Fruit fly (Drosophila melanogaster) whole organism, embryonic: ENCODE measurements around the gene mbt.
A peak's percentile ranks its signal among the peaks of the same experiment; 100 is the strongest.

Experiments
- Abd-B ChIP-seq: fragments of 200-800 bp; sonication (Bioruptor generic); optimal IDR thresholded peaks from 2 replicates; lab custom pipeline; 2018; ENCODE audit warnings: missing biosample characterization, mild to moderate bottlenecking, missing genetic modification characterization, moderate library complexity
- Ada2b ChIP-seq: fragments of 200-800 bp; sonication (Bioruptor generic); IDR thresholded peaks from 2 replicates; pipeline ENCODE4 v1.3.6; 2022; ENCODE audit warnings: missing biosample characterization, missing genetic modification characterization
- CG10209 ChIP-seq: fragments of 200-800 bp; sonication (Bioruptor generic); optimal IDR thresholded peaks from 3 replicates; lab custom pipeline; 2017; ENCODE audit warnings: missing biosample characterization, mild to moderate bottlenecking, missing genetic modification characterization, missing genetic modification reagents
- CG1024 ChIP-seq: fragments of 200-800 bp; sonication (Bioruptor generic); IDR thresholded peaks from 2 replicates; pipeline ENCODE4 v1.3.6; 2022; ENCODE audit warnings: missing biosample characterization, missing genetic modification characterization
- CG10267 ChIP-seq: fragments of 200-800 bp; sonication (Bioruptor generic); optimal IDR thresholded peaks from 2 replicates; lab custom pipeline; 2018; ENCODE audit warnings: missing biosample characterization, mild to moderate bottlenecking, missing genetic modification characterization, moderate library complexity
- CG10366 ChIP-seq: fragments of 200-800 bp; sonication (Bioruptor generic); IDR thresholded peaks from 2 replicates; pipeline ENCODE4 v1.3.6; 2022; ENCODE audit warnings: missing biosample characterization, missing genetic modification characterization
- CG10979 ChIP-seq: fragments of 200-800 bp; sonication (Bioruptor generic); optimal IDR thresholded peaks from 2 replicates; lab custom pipeline; 2018; ENCODE audit warnings: missing biosample characterization, mild to moderate bottlenecking, missing genetic modification characterization, moderate library complexity
- CG12155 ChIP-seq: fragments of 200-800 bp; sonication (Bioruptor generic); optimal IDR thresholded peaks from 3 replicates; lab custom pipeline; 2016; ENCODE audit warnings: missing biosample characterization, missing genetic modification characterization
- CG13287 ChIP-seq: fragments of 200-800 bp; sonication (Bioruptor generic); IDR thresholded peaks from 2 replicates; pipeline ENCODE4 v1.3.6; 2022; ENCODE audit warnings: missing biosample characterization, missing genetic modification characterization; ENCODE audit not compliant: partially characterized antibody
- CG14710 ChIP-seq: fragments of 200-800 bp; sonication (Bioruptor generic); optimal IDR thresholded peaks from 3 replicates; lab custom pipeline; 2019; ENCODE audit warnings: missing biosample characterization, mild to moderate bottlenecking, missing genetic modification characterization, moderate library complexity
- CG14965 ChIP-seq: fragments of 200-800 bp; sonication (Bioruptor generic); optimal IDR thresholded peaks from 2 replicates; lab custom pipeline; 2016; ENCODE audit warnings: missing biosample characterization, missing genetic modification characterization, borderline replicate concordance
- CG17829 ChIP-seq: fragments of 200-800 bp; optimal IDR thresholded peaks from 2 replicates; lab custom pipeline; 2019; ENCODE audit warnings: missing biosample characterization, mild to moderate bottlenecking, missing genetic modification characterization, moderate library complexity
- CG2129 ChIP-seq: fragments of 200-800 bp; sonication (Bioruptor generic); IDR thresholded peaks from 2 replicates; pipeline ENCODE4 v1.3.6; 2022; ENCODE audit warnings: missing biosample characterization, missing genetic modification characterization; ENCODE audit not compliant: partially characterized antibody
- CG2202 ChIP-seq: fragments of 200-800 bp; sonication (Bioruptor generic); optimal IDR thresholded peaks from 2 replicates; lab custom pipeline; 2018; ENCODE audit warnings: missing biosample characterization, mild to moderate bottlenecking, missing genetic modification characterization
- CG32772 ChIP-seq: fragments of 200-800 bp; sonication (Bioruptor generic); IDR thresholded peaks from 2 replicates; pipeline ENCODE4 v1.3.6; 2022; ENCODE audit warnings: missing biosample characterization, missing genetic modification characterization
- CG33213 ChIP-seq: fragments of 200-800 bp; sonication (Bioruptor generic); optimal IDR thresholded peaks from 3 replicates; lab custom pipeline; 2016; ENCODE audit warnings: missing biosample characterization, missing genetic modification characterization
- CG3847 ChIP-seq: fragments of 200-800 bp; sonication (Bioruptor generic); IDR thresholded peaks from 2 replicates; pipeline ENCODE4 v1.3.6; 2022; ENCODE audit warnings: missing biosample characterization, missing genetic modification characterization
- CG4282 ChIP-seq: fragments of 200-800 bp; sonication (Bioruptor generic); optimal IDR thresholded peaks from 2 replicates; lab custom pipeline; 2016; ENCODE audit warnings: missing biosample characterization, missing genetic modification characterization
- CG7745 ChIP-seq: fragments of 200-800 bp; sonication (Bioruptor generic); optimal IDR thresholded peaks from 2 replicates; lab custom pipeline; 2018; ENCODE audit warnings: missing biosample characterization, mild to moderate bottlenecking, missing genetic modification characterization, moderate library complexity
- CG8089 ChIP-seq: fragments of 200-800 bp; sonication (Bioruptor generic); optimal IDR thresholded peaks from 3 replicates; lab custom pipeline; 2016; ENCODE audit warnings: missing biosample characterization, missing genetic modification characterization
- CG9932 ChIP-seq: fragments of 200-800 bp; sonication (Bioruptor generic); IDR thresholded peaks from 2 replicates; pipeline ENCODE4 v1.3.6; 2022; ENCODE audit warnings: missing biosample characterization, missing genetic modification characterization
- D ChIP-seq, 2 experiments: fragments of 200-800 bp in 1 of 2; fragments of >200 bp in 1 of 2; sonication (Bioruptor generic) in 1 of 2; optimal IDR thresholded peaks; 2 replicates in 1 of 2; 3 replicates in 1 of 2; lab custom pipeline; 2017; ENCODE audit warnings: mild to moderate bottlenecking in 1 of 2, missing biosample characterization in 1 of 2, missing genetic modification characterization in 1 of 2, missing genetic modification reagents in 1 of 2
- Dp ChIP-seq: fragments of 200-800 bp; sonication (Bioruptor generic); optimal IDR thresholded peaks from 2 replicates; lab custom pipeline; 2018; ENCODE audit warnings: missing biosample characterization, mild to moderate bottlenecking, missing genetic modification characterization, moderate library complexity
- Gsc ChIP-seq: fragments of 200-800 bp; sonication (Bioruptor generic); IDR thresholded peaks from 2 replicates; pipeline ENCODE4 v1.3.6; 2022; ENCODE audit warnings: missing biosample characterization, missing genetic modification characterization
- Gug ChIP-seq: fragments of 200-800 bp; sonication (Bioruptor generic); IDR thresholded peaks from 4 replicates; pipeline ENCODE4 v1.3.6; 2022; ENCODE audit warnings: missing biosample characterization, missing genetic modification characterization
- Jarid2 ChIP-seq: fragments of 200-800 bp; sonication (Bioruptor generic); optimal IDR thresholded peaks from 3 replicates; lab custom pipeline; 2017; ENCODE audit warnings: mild to moderate bottlenecking, missing biosample characterization, missing genetic modification reagents, missing genetic modification characterization
- Lpt ChIP-seq: fragments of >200 bp; optimal IDR thresholded peaks from 2 replicates; lab custom pipeline; 2018; ENCODE audit warnings: missing biosample characterization, missing genetic modification characterization
- Max ChIP-seq: fragments of 200-800 bp; sonication (Bioruptor generic); optimal IDR thresholded peaks from 2 replicates; lab custom pipeline; 2016; ENCODE audit warnings: missing biosample characterization, mild to moderate bottlenecking, missing genetic modification characterization
- Meics ChIP-seq: fragments of 200-800 bp; sonication (Bioruptor generic); optimal IDR thresholded peaks from 2 replicates; lab custom pipeline; 2017; ENCODE audit warnings: missing biosample characterization, mild to moderate bottlenecking, missing genetic modification characterization
- NC2β ChIP-seq: fragments of 200-800 bp; sonication (Bioruptor generic); optimal IDR thresholded peaks from 2 replicates; lab custom pipeline; 2016; ENCODE audit warnings: missing biosample characterization, missing genetic modification characterization
- abd-A ChIP-seq: fragments of 200-800 bp; sonication (Bioruptor generic); optimal IDR thresholded peaks from 3 replicates; lab custom pipeline; 2019; ENCODE audit warnings: missing biosample characterization, mild to moderate bottlenecking, missing genetic modification characterization, moderate library complexity
- ato ChIP-seq: fragments of 200-800 bp; sonication (Bioruptor generic); IDR thresholded peaks from 2 replicates; pipeline ENCODE4 v1.3.6; 2022; ENCODE audit warnings: missing biosample characterization, missing genetic modification characterization; ENCODE audit not compliant: partially characterized antibody
- cwo ChIP-seq: fragments of 200-800 bp; sonication (Bioruptor generic); optimal IDR thresholded peaks from 3 replicates; lab custom pipeline; 2017; ENCODE audit warnings: missing biosample characterization, missing genetic modification characterization, mild to moderate bottlenecking, moderate library complexity, missing genetic modification reagents
- fd102C ChIP-seq: fragments of 200-800 bp; sonication (Bioruptor generic); optimal IDR thresholded peaks from 2 replicates; lab custom pipeline; 2018; ENCODE audit warnings: missing biosample characterization, mild to moderate bottlenecking, missing genetic modification characterization, moderate library complexity
- gcm ChIP-seq: fragments of 200-800 bp; sonication (Bioruptor generic); optimal IDR thresholded peaks from 2 replicates; lab custom pipeline; 2019; ENCODE audit warnings: missing biosample characterization, mild to moderate bottlenecking, missing genetic modification characterization, moderate library complexity
- gem ChIP-seq: fragments of 200-800 bp; sonication (Bioruptor generic); optimal IDR thresholded peaks from 2 replicates; lab custom pipeline; 2019; ENCODE audit warnings: missing biosample characterization, mild to moderate bottlenecking, missing genetic modification characterization, moderate library complexity
- grau ChIP-seq: fragments of 200-800 bp; optimal IDR thresholded peaks from 3 replicates; lab custom pipeline; 2019; ENCODE audit warnings: missing biosample characterization, mild to moderate bottlenecking, missing genetic modification characterization, moderate library complexity
- gt ChIP-seq: fragments of 200-800 bp; sonication (Bioruptor generic); IDR thresholded peaks from 2 replicates; pipeline ENCODE4 v1.3.6; 2022; ENCODE audit warnings: missing biosample characterization, missing genetic modification characterization
- insv ChIP-seq, 2 experiments: fragments of 200-800 bp; sonication (Bioruptor generic); optimal IDR thresholded peaks; 3 replicates each; lab custom pipeline; 2016 to 2018; ENCODE audit warnings: missing biosample characterization in 2 of 2, missing genetic modification characterization in 2 of 2
- kah ChIP-seq: fragments of 200-800 bp; sonication (Bioruptor generic); optimal IDR thresholded peaks from 2 replicates; lab custom pipeline; 2018; ENCODE audit warnings: missing biosample characterization, mild to moderate bottlenecking, missing genetic modification characterization
- lab ChIP-seq: fragments of 200-800 bp; sonication (Bioruptor generic); optimal IDR thresholded peaks from 3 replicates; lab custom pipeline; 2017; ENCODE audit warnings: missing biosample characterization, missing genetic modification characterization, mild to moderate bottlenecking, moderate library complexity, missing genetic modification reagents
- lbe ChIP-seq: fragments of 200-800 bp; sonication (Bioruptor generic); optimal IDR thresholded peaks from 2 replicates; lab custom pipeline; 2016; ENCODE audit warnings: missing biosample characterization, mild to moderate bottlenecking, missing genetic modification characterization
- mirr ChIP-seq: fragments of 200-800 bp; sonication (Bioruptor generic); optimal IDR thresholded peaks from 3 replicates; lab custom pipeline; 2018; ENCODE audit warnings: missing biosample characterization, mild to moderate bottlenecking, missing genetic modification characterization
- sd ChIP-seq: fragments of 200-800 bp; sonication (Bioruptor generic); optimal IDR thresholded peaks from 3 replicates; lab custom pipeline; 2018; ENCODE audit warnings: missing biosample characterization, mild to moderate bottlenecking, missing genetic modification characterization, moderate library complexity
- sima ChIP-seq: fragments of 200-800 bp; sonication (Bioruptor generic); optimal IDR thresholded peaks from 2 replicates; lab custom pipeline; 2016; ENCODE audit warnings: missing biosample characterization, missing genetic modification characterization
- sug ChIP-seq: fragments of 200-800 bp; optimal IDR thresholded peaks from 2 replicates; lab custom pipeline; 2019; ENCODE audit warnings: missing biosample characterization, mild to moderate bottlenecking, missing genetic modification characterization, moderate library complexity
- unc-4 ChIP-seq: fragments of 200-800 bp; sonication (Bioruptor generic); IDR thresholded peaks from 2 replicates; pipeline ENCODE4 v1.3.6; 2022; ENCODE audit warnings: missing biosample characterization, missing genetic modification characterization; ENCODE audit not compliant: partially characterized antibody
- unpg ChIP-seq: fragments of 200-800 bp; sonication (Bioruptor generic); optimal IDR thresholded peaks from 3 replicates; lab custom pipeline; 2018; ENCODE audit warnings: missing biosample characterization, mild to moderate bottlenecking, missing genetic modification characterization, moderate library complexity
- zen2 ChIP-seq: fragments of 200-800 bp; sonication (Bioruptor generic); IDR thresholded peaks from 3 replicates; pipeline ENCODE4 v1.3.6; 2022; ENCODE audit warnings: missing biosample characterization, missing genetic modification characterization; ENCODE audit not compliant: partially characterized antibody
- zfh1 ChIP-seq: fragments of 200-800 bp; sonication (Bioruptor generic); IDR thresholded peaks from 3 replicates; pipeline ENCODE4 v1.3.6; 2022; ENCODE audit warnings: missing biosample characterization, missing genetic modification characterization

The mbt gene

dm6 chrX:16593418-16593817, 17.1 kb upstream of the mbt start, which contains the start of the genes SMC3 and Ubc7 (continued):
- TF ChIP-seq Ada2b, result no peak
- TF ChIP-seq cwo (GFP tag; lab: Kevin White, UChicago), result no peak
- TF ChIP-seq CG10267 (tag; lab: Kevin White, UChicago), result peak; percentile 38
- no peak for TF ChIP-seq zfh1 (GFP tag; lab: Robert Waterston, UW)
- no peak for TF ChIP-seq CG9932
- no peak for TF ChIP-seq gcm (GFP tag; lab: Kevin White, UChicago)
- no peak for TF ChIP-seq CG7745 (tag; lab: Kevin White, UChicago)
- no peak for TF ChIP-seq Jarid2 (GFP tag; lab: Kevin White, UChicago)
- TF ChIP-seq unpg, result no peak
- TF ChIP-seq CG33213 (GFP tag; lab: Kevin White, UChicago), result no peak
- no peak for TF ChIP-seq CG32772 (GFP tag; lab: Robert Waterston, UW)
- no peak for TF ChIP-seq sima (GFP tag; lab: Kevin White, UChicago)
- no peak for TF ChIP-seq Meics (GFP tag; lab: Kevin White, UChicago)
- TF ChIP-seq mirr, result no peak
- no peak for TF ChIP-seq gt (GFP tag; lab: Robert Waterston, UW)
- no peak for TF ChIP-seq CG10366 (GFP tag; lab: Robert Waterston, UW)
- TF ChIP-seq unc-4 (GFP tag; lab: Robert Waterston, UW), result peak; percentile 89
- TF ChIP-seq Dp, result peak; percentile 43
- peak; percentile 93 for TF ChIP-seq CG13287
- TF ChIP-seq CG10209, result no peak
- TF ChIP-seq Lpt (GFP tag; lab: Kevin White, UChicago), result no peak
- TF ChIP-seq NC2β, result no peak
- no peak for TF ChIP-seq fd102C
- no peak for TF ChIP-seq CG3847 (GFP tag; lab: Robert Waterston, UW)
- no peak for TF ChIP-seq CG1024 (GFP tag; lab: Robert Waterston, UW)
- TF ChIP-seq D (optimal IDR thresholded peaks at IDR 0.05; lab: Kevin White, UChicago), result no peak
- no peak for TF ChIP-seq D (GFP tag; optimal IDR thresholded peaks at IDR 0.05; lab: Kevin White, UChicago)
- no peak for TF ChIP-seq CG14965 (GFP tag; lab: Kevin White, UChicago)
- TF ChIP-seq lbe, result peak; percentile 33
- TF ChIP-seq Abd-B (GFP tag; lab: Kevin White, UChicago), result no peak
- no peak for TF ChIP-seq grau (tag; lab: Kevin White, UChicago)
- TF ChIP-seq Max (GFP tag; lab: Kevin White, UChicago), result no peak
- TF ChIP-seq CG2129, result peak; percentile 74
- TF ChIP-seq CG2202, result no peak
- TF ChIP-seq zen2 (GFP tag; lab: Robert Waterston, UW), result peak; percentile 89
- TF ChIP-seq Gsc (GFP tag; lab: Robert Waterston, UW), result no peak
- no peak for TF ChIP-seq kah
- no peak for TF ChIP-seq insv (GFP tag; optimal IDR thresholded peaks at IDR 0.05; lab: Kevin White, UChicago)
- TF ChIP-seq CG10979 (tag; lab: Kevin White, UChicago), result no peak
- no peak for TF ChIP-seq CG4282
- TF ChIP-seq CG14710 (tag; lab: Kevin White, UChicago), result peak; percentile 79
- peak; percentile 27 for TF ChIP-seq sug (tag; lab: Kevin White, UChicago)
- TF ChIP-seq lab, result no peak
- no peak for TF ChIP-seq abd-A (tag; lab: Kevin White, UChicago)
- TF ChIP-seq Gug (GFP tag; lab: Robert Waterston, UW), result no peak
- TF ChIP-seq gem (tag; lab: Kevin White, UChicago), result no peak
- peak; percentile 29 for TF ChIP-seq CG12155 (GFP tag; lab: Kevin White, UChicago)
- TF ChIP-seq CG17829 (tag; lab: Kevin White, UChicago), result no peak
- TF ChIP-seq CG8089 (GFP tag; lab: Kevin White, UChicago), result no peak
- peak; percentile 87 for TF ChIP-seq ato
- no peak for TF ChIP-seq sd (tag; lab: Kevin White, UChicago)
